Worm (Caenorhabditis elegans): Measurements from ENCODE around the gene C03B1.5.

- TF ChIP-seq nhr-28 (tag; optimal IDR thresholded peaks at IDR 0.05) (no peak), lin-39 (tag; optimal IDR thresholded peaks at IDR 0.05) (no peak), elt-2 (tag; optimal IDR thresholded peaks at IDR 0.05) (no peak), unc-39 (tag; optimal IDR thresholded peaks at IDR 0.05) (no peak), ZK546.5 (tag; optimal IDR thresholded peaks at IDR 0.05) (no peak), ztf-11 (tag; optimal IDR thresholded peaks at IDR 0.05) (no peak), unc-62 (GFP tag; optimal IDR thresholded peaks at IDR 0.05) (no peak), nhr-77 (tag; optimal IDR thresholded peaks at IDR 0.05) (no peak), elt-3 (tag; optimal IDR thresholded peaks at IDR 0.05) (no peak), ztf-4 (tag; optimal IDR thresholded peaks at IDR 0.05) (no peak)
These were observed 19.1 kb downstream of the C03B1.5 start, which contains the start of gene C03B1.1 for ce11 chrX:6374451-6374850.

All from whole organism, L3 larva.